Fruit fly (Drosophila melanogaster) whole organism, prepupa: ENCODE data around the gene Wwox.

Experiments used
- Blimp-1 ChIP-seq: fragments of 200-800 bp; sonication (Bioruptor generic); optimal IDR thresholded peaks from 3 replicates; lab custom pipeline; 2017; ENCODE audit warnings: missing biosample characterization, missing genetic modification characterization, mild to moderate bottlenecking, moderate library complexity, missing genetic modification reagents
- CG10631 ChIP-seq: fragments of 200-800 bp; sonication (Bioruptor generic); optimal IDR thresholded peaks from 2 replicates; lab custom pipeline; 2016; ENCODE audit warnings: missing biosample characterization, missing genetic modification characterization
- CG11294 ChIP-seq: fragments of 200-800 bp; sonication (Bioruptor generic); IDR thresholded peaks from 2 replicates; pipeline ENCODE4 v1.3.6; 2022; ENCODE audit warnings: missing biosample characterization, missing genetic modification characterization
- CG11762 ChIP-seq: fragments of 200-800 bp; sonication (Bioruptor generic); optimal IDR thresholded peaks from 3 replicates; lab custom pipeline; 2016; ENCODE audit warnings: missing biosample characterization, missing genetic modification characterization; ENCODE audit not compliant: insufficient read depth
- CG11902 ChIP-seq: fragments of 200-800 bp; sonication (Bioruptor generic); optimal IDR thresholded peaks from 3 replicates; lab custom pipeline; 2016; ENCODE audit warnings: missing biosample characterization, missing genetic modification characterization
- CG15336 ChIP-seq: fragments of 200-800 bp; sonication (Bioruptor generic); IDR thresholded peaks from 2 replicates; pipeline ENCODE4 v1.3.6; 2022; ENCODE audit warnings: missing biosample characterization, missing genetic modification characterization
- CG1621 ChIP-seq: fragments of 200-800 bp; sonication (Bioruptor generic); optimal IDR thresholded peaks from 3 replicates; lab custom pipeline; 2018; ENCODE audit warnings: missing biosample characterization, mild to moderate bottlenecking, missing genetic modification characterization
- CG16779 ChIP-seq: fragments of 200-800 bp; sonication (Bioruptor generic); optimal IDR thresholded peaks from 3 replicates; lab custom pipeline; 2017; ENCODE audit warnings: missing biosample characterization, mild to moderate bottlenecking, missing genetic modification characterization
- CG3032 ChIP-seq: fragments of 200-800 bp; optimal IDR thresholded peaks from 2 replicates; lab custom pipeline; 2019; ENCODE audit warnings: missing biosample characterization, mild to moderate bottlenecking, missing genetic modification characterization, moderate library complexity
- CG34406 ChIP-seq: fragments of 200-800 bp; sonication (Bioruptor generic); optimal IDR thresholded peaks from 3 replicates; lab custom pipeline; 2016; ENCODE audit warnings: missing biosample characterization, missing genetic modification characterization
- CG3919 ChIP-seq: fragments of 200-800 bp; sonication (Bioruptor generic); optimal IDR thresholded peaks from 3 replicates; lab custom pipeline; 2016; ENCODE audit warnings: missing biosample characterization, missing genetic modification characterization
- CG4318 ChIP-seq: fragments of 200-800 bp; sonication (Bioruptor generic); optimal IDR thresholded peaks from 3 replicates; lab custom pipeline; 2017; ENCODE audit warnings: missing biosample characterization, mild to moderate bottlenecking, missing genetic modification characterization
- CG6163 ChIP-seq: fragments of 200-800 bp; sonication (Bioruptor generic); IDR thresholded peaks from 3 replicates; pipeline ENCODE4 v1.3.6; 2022; ENCODE audit warnings: missing biosample characterization, missing genetic modification characterization
- CG6276 ChIP-seq: fragments of 200-800 bp; sonication (Bioruptor generic); optimal IDR thresholded peaks from 2 replicates; lab custom pipeline; 2017; ENCODE audit warnings: missing biosample characterization, mild to moderate bottlenecking, missing genetic modification characterization
- CG6792 ChIP-seq: fragments of 200-800 bp; sonication (Bioruptor generic); optimal IDR thresholded peaks from 3 replicates; lab custom pipeline; 2016; ENCODE audit warnings: missing biosample characterization, missing genetic modification characterization
- CG6808 ChIP-seq: fragments of 200-800 bp; sonication (Bioruptor generic); optimal IDR thresholded peaks from 3 replicates; lab custom pipeline; 2017; ENCODE audit warnings: missing biosample characterization, missing genetic modification characterization, mild to moderate bottlenecking, moderate library complexity, missing genetic modification reagents
- CG7368 ChIP-seq: fragments of 200-800 bp; sonication (Bioruptor generic); optimal IDR thresholded peaks from 3 replicates; lab custom pipeline; 2016; ENCODE audit warnings: missing biosample characterization, missing genetic modification characterization
- CG8119 ChIP-seq: fragments of 200-800 bp; sonication (Bioruptor generic); IDR thresholded peaks from 3 replicates; pipeline ENCODE4 v1.3.6; 2022; ENCODE audit warnings: missing biosample characterization, missing genetic modification characterization
- CG8319 ChIP-seq: fragments of 200-800 bp; sonication (Bioruptor generic); optimal IDR thresholded peaks from 3 replicates; lab custom pipeline; 2016; ENCODE audit warnings: missing biosample characterization, missing genetic modification characterization
- CG8632 ChIP-seq: fragments of 200-800 bp; sonication (Bioruptor generic); optimal IDR thresholded peaks from 3 replicates; lab custom pipeline; 2016; ENCODE audit warnings: missing biosample characterization, missing genetic modification characterization
- CG9139 ChIP-seq: fragments of 200-800 bp; sonication (Bioruptor generic); optimal IDR thresholded peaks from 3 replicates; lab custom pipeline; 2017; ENCODE audit warnings: missing biosample characterization, mild to moderate bottlenecking, missing genetic modification characterization
- Eip78C ChIP-seq: fragments of 200-800 bp; sonication (Bioruptor generic); peaks from one replicate; lab custom pipeline; 2016; ENCODE audit warnings: missing biosample characterization, missing genetic modification characterization
- Eip93F ChIP-seq: fragments of 200-800 bp; sonication (Bioruptor generic); optimal IDR thresholded peaks from 2 replicates; lab custom pipeline; 2016; ENCODE audit warnings: missing biosample characterization, mild to moderate bottlenecking, missing genetic modification characterization
- Gug ChIP-seq: fragments of 200-800 bp; sonication (Bioruptor generic); IDR thresholded peaks from 2 replicates; pipeline ENCODE4 v1.3.6; 2022; ENCODE audit warnings: missing biosample characterization, missing genetic modification characterization
- Hr39 ChIP-seq: fragments of 200-800 bp; sonication (Bioruptor generic); optimal IDR thresholded peaks from 2 replicates; lab custom pipeline; 2016; ENCODE audit warnings: missing biosample characterization, missing genetic modification characterization
- Hr4 ChIP-seq: fragments of 200-800 bp; sonication (Bioruptor generic); optimal IDR thresholded peaks from 3 replicates; lab custom pipeline; 2016; ENCODE audit warnings: missing biosample characterization, missing genetic modification characterization
- Lpt ChIP-seq: fragments of 200-800 bp; sonication (Bioruptor generic); optimal IDR thresholded peaks from 3 replicates; lab custom pipeline; 2016; ENCODE audit warnings: missing biosample characterization, missing genetic modification characterization
- Met ChIP-seq: fragments of 200-800 bp; sonication (Bioruptor generic); optimal IDR thresholded peaks from 3 replicates; lab custom pipeline; 2016; ENCODE audit warnings: missing biosample characterization, missing genetic modification characterization
- OdsH ChIP-seq: fragments of 200-800 bp; sonication (Bioruptor generic); optimal IDR thresholded peaks from 3 replicates; lab custom pipeline; 2016; ENCODE audit warnings: missing biosample characterization, missing genetic modification characterization
- Sox102F ChIP-seq: fragments of 200-800 bp; sonication (Bioruptor generic); optimal IDR thresholded peaks from 2 replicates; lab custom pipeline; 2016; ENCODE audit warnings: missing biosample characterization, mild to moderate bottlenecking, missing genetic modification characterization
- achi ChIP-seq: fragments of 200-800 bp; sonication (Bioruptor generic); optimal IDR thresholded peaks from 3 replicates; lab custom pipeline; 2016; ENCODE audit warnings: missing biosample characterization, missing genetic modification characterization
- acj6 ChIP-seq: fragments of 200-800 bp; sonication (Bioruptor generic); optimal IDR thresholded peaks from 3 replicates; lab custom pipeline; 2016; ENCODE audit warnings: missing biosample characterization, missing genetic modification characterization
- dac ChIP-seq: fragments of 200-800 bp; sonication (Bioruptor generic); optimal IDR thresholded peaks from 2 replicates; lab custom pipeline; 2017; ENCODE audit warnings: missing biosample characterization, mild to moderate bottlenecking, missing genetic modification characterization
- dsx ChIP-seq: fragments of 200-800 bp; optimal IDR thresholded peaks from 3 replicates; lab custom pipeline; 2019; ENCODE audit warnings: missing biosample characterization, mild to moderate bottlenecking, missing genetic modification characterization, moderate library complexity; ENCODE audit not compliant: poor library complexity, severe bottlenecking
- eg ChIP-seq: fragments of 200-800 bp; sonication (Bioruptor generic); IDR thresholded peaks from 3 replicates; pipeline ENCODE4 v1.3.6; 2022; ENCODE audit warnings: missing biosample characterization, missing genetic modification characterization
- esn ChIP-seq: fragments of 200-800 bp; sonication (Bioruptor generic); optimal IDR thresholded peaks from 2 replicates; lab custom pipeline; 2016; ENCODE audit warnings: missing biosample characterization, mild to moderate bottlenecking, missing genetic modification characterization, moderate library complexity
- fd85E ChIP-seq: fragments of 200-800 bp; sonication (Bioruptor generic); optimal IDR thresholded peaks from 3 replicates; lab custom pipeline; 2016; ENCODE audit warnings: missing biosample characterization, missing genetic modification characterization
- fkh ChIP-seq: fragments of 200-800 bp; sonication (Bioruptor generic); optimal IDR thresholded peaks from 3 replicates; lab custom pipeline; 2017; ENCODE audit warnings: missing biosample characterization, mild to moderate bottlenecking, missing genetic modification characterization, moderate library complexity
- lz ChIP-seq: fragments of 200-800 bp; sonication (Bioruptor generic); optimal IDR thresholded peaks from 3 replicates; lab custom pipeline; 2016; ENCODE audit warnings: missing biosample characterization, missing genetic modification characterization
- net ChIP-seq: fragments of 200-800 bp; sonication (Bioruptor generic); optimal IDR thresholded peaks from 3 replicates; lab custom pipeline; 2016; ENCODE audit warnings: missing biosample characterization, missing genetic modification characterization
- pdm3 ChIP-seq: fragments of 200-800 bp; sonication (Bioruptor generic); optimal IDR thresholded peaks from 3 replicates; lab custom pipeline; 2016; ENCODE audit warnings: missing biosample characterization, missing genetic modification characterization
- salr ChIP-seq, 2 experiments: fragments of 200-800 bp; sonication (Bioruptor generic); optimal IDR thresholded peaks; 3 replicates each; lab custom pipeline; 2016 to 2018; ENCODE audit warnings: missing biosample characterization in 2 of 2, missing genetic modification characterization in 2 of 2, mild to moderate bottlenecking in 1 of 2
- spab ChIP-seq: fragments of 200-800 bp; sonication (Bioruptor generic); optimal IDR thresholded peaks from 2 replicates; lab custom pipeline; 2017; ENCODE audit warnings: missing biosample characterization, mild to moderate bottlenecking, missing genetic modification characterization, missing genetic modification reagents
- svp ChIP-seq: fragments of 200-800 bp; sonication (Bioruptor generic); peaks from one replicate; lab custom pipeline; 2016; ENCODE audit warnings: missing biosample characterization, missing genetic modification characterization
- topi ChIP-seq: fragments of 200-800 bp; sonication (Bioruptor generic); optimal IDR thresholded peaks from 3 replicates; lab custom pipeline; 2016; ENCODE audit warnings: missing biosample characterization, missing genetic modification characterization
- vri ChIP-seq: fragments of 200-800 bp; sonication (Bioruptor generic); optimal IDR thresholded peaks from 3 replicates; lab custom pipeline; 2016; ENCODE audit warnings: missing biosample characterization, mild to moderate bottlenecking, missing genetic modification characterization

The Wwox gene

dm6 chr2L:7965808-7966460, 38.2 kb downstream of the Wwox start (continued):
- TF ChIP-seq CG8319 (GFP tag; lab: Kevin White, UChicago) (no peak), CG4318 (GFP tag; lab: Kevin White, UChicago) (peak; percentile 40), CG15336 (GFP tag; lab: Robert Waterston, UW) (peak; percentile 41), Gug (GFP tag; lab: Robert Waterston, UW) (no peak), CG6163 (0 out of 3 replicates have a peak, but pooled peaks have one; percentile 4), acj6 (GFP tag; lab: Kevin White, UChicago) (peak; percentile 50), Eip78C (peak; percentile 81), Hr4 (GFP tag; lab: Kevin White, UChicago) (peak; percentile 59), OdsH (GFP tag; lab: Kevin White, UChicago) (peak; percentile 25), achi (GFP tag; lab: Kevin White, UChicago) (peak; percentile 34), CG6808 (GFP tag; lab: Kevin White, UChicago) (no peak), topi (GFP tag; lab: Kevin White, UChicago) (peak; percentile 8), fkh (GFP tag; lab: Kevin White, UChicago) (no peak), CG9139 (GFP tag; lab: Kevin White, UChicago) (no peak), svp (GFP tag; lab: Kevin White, UChicago) (no peak), CG11762 (GFP tag; lab: Kevin White, UChicago) (no peak), fd85E (GFP tag; lab: Kevin White, UChicago) (no peak), Hr39 (GFP tag; lab: Kevin White, UChicago) (no peak), CG3919 (GFP tag; lab: Kevin White, UChicago) (peak; percentile 20), CG1621 (tag; lab: Kevin White, UChicago) (no peak), CG11902 (GFP tag; lab: Kevin White, UChicago) (no peak), CG7368 (GFP tag; lab: Kevin White, UChicago) (no peak), dsx (GFP tag; lab: Kevin White, UChicago) (peak; percentile 15), CG8632 (GFP tag; lab: Kevin White, UChicago) (peak; percentile 16), Lpt (GFP tag; lab: Kevin White, UChicago) (no peak), dac (no peak)

dm6 chr2L:7964611-7965010, 39.5 kb downstream of the Wwox start:
- TF ChIP-seq CG6808 (GFP tag; lab: Kevin White, UChicago) (peak; percentile 46), CG1621 (tag; lab: Kevin White, UChicago) (peak; percentile 60), acj6 (GFP tag; lab: Kevin White, UChicago) (peak; percentile 75), CG7368 (GFP tag; lab: Kevin White, UChicago) (peak; percentile 56), CG11294 (GFP tag; lab: Robert Waterston, UW) (peak; percentile 86), Hr39 (GFP tag; lab: Kevin White, UChicago) (peak; percentile 77), CG8632 (GFP tag; lab: Kevin White, UChicago) (peak; percentile 50), Eip93F (GFP tag; lab: Kevin White, UChicago) (no peak), fkh (GFP tag; lab: Kevin White, UChicago) (no peak), Met (GFP tag; lab: Kevin White, UChicago) (peak; percentile 68), pdm3 (GFP tag; lab: Kevin White, UChicago) (peak; percentile 87), OdsH (GFP tag; lab: Kevin White, UChicago) (peak; percentile 86), CG16779 (peak; percentile 44), Hr4 (GFP tag; lab: Kevin White, UChicago) (peak; percentile 90), CG10631 (GFP tag; lab: Kevin White, UChicago) (peak; percentile 76), CG8119 (peak; percentile 92), vri (GFP tag; lab: Kevin White, UChicago) (peak; percentile 83), CG3032 (tag; lab: Kevin White, UChicago) (peak; percentile 46), Blimp-1 (GFP tag; lab: Kevin White, UChicago) (no peak), CG3919 (GFP tag; lab: Kevin White, UChicago) (peak; percentile 76), salr (GFP tag; optimal IDR thresholded peaks at IDR 0.05; lab: Kevin White, UChicago) (peak; percentile 58 to 85), net (GFP tag; lab: Kevin White, UChicago) (peak; percentile 82), eg (GFP tag; lab: Robert Waterston, UW) (peak; percentile 96), spab (GFP tag; lab: Kevin White, UChicago) (peak; percentile 54), dsx (GFP tag; lab: Kevin White, UChicago) (peak; percentile 44), CG6792 (GFP tag; lab: Kevin White, UChicago) (peak; percentile 74), CG34406 (GFP tag; lab: Kevin White, UChicago) (peak; percentile 67), Sox102F (peak; percentile 66), CG11902 (GFP tag; lab: Kevin White, UChicago) (peak; percentile 53), Lpt (GFP tag; lab: Kevin White, UChicago) (peak; percentile 90), CG9139 (GFP tag; lab: Kevin White, UChicago) (peak; percentile 28), CG6276 (peak; percentile 79), Gug (GFP tag; lab: Robert Waterston, UW) (peak; percentile 85), CG6163 (peak; percentile 91), lz (peak; percentile 68), esn (peak; percentile 75), svp (GFP tag; lab: Kevin White, UChicago) (peak; percentile 73)
